Fruit fly (Drosophila melanogaster): ENCODE results near the gene Mcm2.

Mcm2 gene

dm6 chr3R:8240302-8240682, 24.5 kb upstream of the Mcm2 start, which contains the start of gene Ada2b (continued):
- no peak for TF ChIP-seq CG2875 (GFP tag; optimal IDR thresholded peaks at IDR 0.05)
- no peak for TF ChIP-seq chn (GFP tag; optimal IDR thresholded peaks at IDR 0.05)
- TF ChIP-seq Doc3 (GFP tag; IDR thresholded peaks at IDR 0.05; ENCODE audit: partially characterized antibody), result no peak
- no peak for TF ChIP-seq CG5180 (GFP tag; optimal IDR thresholded peaks at IDR 0.05)
- no peak for TF ChIP-seq CG33557 (GFP tag; optimal IDR thresholded peaks at IDR 0.05)
- no peak for TF ChIP-seq chm (GFP tag; IDR thresholded peaks at IDR 0.05)
- no peak for TF ChIP-seq Deaf1 (tag; optimal IDR thresholded peaks at IDR 0.05)
- no peak for TF ChIP-seq lab (GFP tag; optimal IDR thresholded peaks at IDR 0.05)
- no peak for TF ChIP-seq zfh1 (GFP tag; IDR thresholded peaks at IDR 0.05)
- TF ChIP-seq Chrac-16 (GFP tag; optimal IDR thresholded peaks at IDR 0.05), result no peak
- TF ChIP-seq CG6272 (GFP tag; IDR thresholded peaks at IDR 0.05), result no peak
- TF ChIP-seq CG4360 (GFP tag; IDR thresholded peaks at IDR 0.05), result no peak
- no peak for TF ChIP-seq pan (optimal IDR thresholded peaks at IDR 0.05)
- TF ChIP-seq pan (GFP tag; optimal IDR thresholded peaks at IDR 0.05 in 1 of 2, IDR thresholded peaks at IDR 0.05 in 1 of 2), result no peak
- no peak for TF ChIP-seq Ptx1 (GFP tag; IDR thresholded peaks at IDR 0.05)
- no peak for TF ChIP-seq CG18476 (GFP tag; optimal IDR thresholded peaks at IDR 0.05)
- no peak for TF ChIP-seq CG9437 (GFP tag; optimal IDR thresholded peaks at IDR 0.05)
- no peak for TF ChIP-seq emc (GFP tag; optimal IDR thresholded peaks at IDR 0.05)
- TF ChIP-seq Nf-YA (GFP tag; IDR thresholded peaks at IDR 0.05), result no peak
- TF ChIP-seq CG11456 (GFP tag; IDR thresholded peaks at IDR 0.05), result no peak
- TF ChIP-seq CG14050 (GFP tag; IDR thresholded peaks at IDR 0.05), result no peak
- TF ChIP-seq CG7745 (tag; optimal IDR thresholded peaks at IDR 0.05), result no peak
- TF ChIP-seq CG9727 (GFP tag; optimal IDR thresholded peaks at IDR 0.05), result no peak
- TF ChIP-seq pho (GFP tag; optimal IDR thresholded peaks at IDR 0.05), result no peak
- no peak for TF ChIP-seq sqz (GFP tag; optimal IDR thresholded peaks at IDR 0.05)
- TF ChIP-seq H15 (GFP tag; IDR thresholded peaks at IDR 0.05), result no peak
- peak; percentile 31; the same call in 1 of the 2 replicates for TF ChIP-seq nerfin-2 (GFP tag; IDR thresholded peaks at IDR 0.05; ENCODE audit: partially characterized antibody)
- TF ChIP-seq dysf (GFP tag; IDR thresholded peaks at IDR 0.05), result no peak
- peak; percentile 25 for TF ChIP-seq CG30020 (tag; optimal IDR thresholded peaks at IDR 0.05)
- TF ChIP-seq CG12942 (GFP tag; optimal IDR thresholded peaks at IDR 0.05), result no peak
- no peak for TF ChIP-seq CG4282 (GFP tag; optimal IDR thresholded peaks at IDR 0.05)
- peak; percentile 64 for TF ChIP-seq row (GFP tag; IDR thresholded peaks at IDR 0.05)
- TF ChIP-seq Hr78 (GFP tag; optimal IDR thresholded peaks at IDR 0.05), result no peak
- no peak for TF ChIP-seq sc (optimal IDR thresholded peaks at IDR 0.05)
- TF ChIP-seq sc (GFP tag; optimal IDR thresholded peaks at IDR 0.05), result no peak
- TF ChIP-seq Rfx (GFP tag; IDR thresholded peaks at IDR 0.05), result no peak
- no peak for TF ChIP-seq CG16863 (GFP tag; optimal IDR thresholded peaks at IDR 0.05)
- no peak for TF ChIP-seq CG14441 (GFP tag; IDR thresholded peaks at IDR 0.05)
- no peak for TF ChIP-seq CkIIα-i1 (GFP tag; IDR thresholded peaks at IDR 0.05)
- TF ChIP-seq sob (GFP tag; IDR thresholded peaks at IDR 0.05), result no peak
- TF ChIP-seq ssp (GFP tag; IDR thresholded peaks at IDR 0.05), result no peak
- no peak for TF ChIP-seq btn (GFP tag; optimal IDR thresholded peaks at IDR 0.05)
- no peak for TF ChIP-seq CoRest (tag; optimal IDR thresholded peaks at IDR 0.05)
- TF ChIP-seq Asciz (GFP tag; optimal IDR thresholded peaks at IDR 0.05), result no peak
- no peak for TF ChIP-seq GATAe (GFP tag; conservative IDR thresholded peaks at IDR 0.05)
- no peak for TF ChIP-seq zen (tag; optimal IDR thresholded peaks at IDR 0.05)
- TF ChIP-seq HmgZ (tag; optimal IDR thresholded peaks at IDR 0.05), result no peak
- no peak for TF ChIP-seq CG1602 (GFP tag; optimal IDR thresholded peaks at IDR 0.05)
- no peak for TF ChIP-seq Mad (GFP tag; optimal IDR thresholded peaks at IDR 0.05)
- no peak for TF ChIP-seq ranshi (GFP tag; IDR thresholded peaks at IDR 0.05)
- no peak for TF ChIP-seq Meics (GFP tag; optimal IDR thresholded peaks at IDR 0.05)
- TF ChIP-seq Gsc (GFP tag; IDR thresholded peaks at IDR 0.05), result no peak
- TF ChIP-seq CG9609 (GFP tag; optimal IDR thresholded peaks at IDR 0.05), result no peak

Measured in whole organism, embryonic.